Worm (Caenorhabditis elegans) whole organism, young adult: ENCODE data around the gene aat-8.

Experiments used
- B0035.1 ChIP-seq: sonication (generic microtip); optimal IDR thresholded peaks from 2 replicates; lab custom pipeline; 2016; ENCODE audit warnings: missing genetic modification characterization, mild to moderate bottlenecking, missing compliant biosample characterization, missing genotype, missing genetic modification reagents
- C17E4.6 ChIP-seq: fragments of 200-800 bp; sonication (Bioruptor generic); IDR thresholded peaks from 2 replicates; pipeline ENCODE4 v1.3.6; 2022; ENCODE audit warnings: missing genetic modification reagents, missing genetic modification characterization, missing compliant biosample characterization
- F57C9.4 ChIP-seq: sonication (generic microtip); optimal IDR thresholded peaks from 2 replicates; lab custom pipeline; 2017; ENCODE audit warnings: mild to moderate bottlenecking, missing genetic modification characterization, missing compliant biosample characterization
- K11D2.4 ChIP-seq: fragments of 200-800 bp; sonication (Bioruptor generic); IDR thresholded peaks from 2 replicates; pipeline ENCODE4 v1.3.6; 2022; ENCODE audit warnings: missing genetic modification reagents, missing genetic modification characterization, missing compliant biosample characterization
- Y53F4B.3 ChIP-seq: fragments of 200-800 bp; sonication (Bioruptor generic); IDR thresholded peaks from 2 replicates; pipeline ENCODE4 v1.3.6; 2022; ENCODE audit warnings: missing genetic modification reagents, missing genetic modification characterization, missing compliant biosample characterization
- Y79H2A.3 ChIP-seq: fragments of 200-800 bp; sonication (Bioruptor generic); conservative IDR thresholded peaks from 2 replicates; pipeline ENCODE4 v1.3.6; 2022; ENCODE audit warnings: missing genetic modification reagents, missing genetic modification characterization, missing compliant biosample characterization
- Y95B8A.8 ChIP-seq: fragments of 200-800 bp; sonication (Bioruptor generic); IDR thresholded peaks from 2 replicates; pipeline ENCODE4 v1.3.6; 2022; ENCODE audit warnings: missing genetic modification reagents, missing genetic modification characterization, missing compliant biosample characterization
- ama-1 ChIP-seq, 3 experiments: fragments of 150-350 bp in 1 of 3; sonication (generic microtip) in 2 of 3; optimal IDR thresholded peaks; 2 replicates each; lab custom pipeline; 2014 to 2018; ENCODE audit warnings: missing biosample characterization in 2 of 3, missing genetic modification characterization in 2 of 3, missing genetic modification reagents in 2 of 3
- aptf-2 ChIP-seq: fragments of 200-800 bp; sonication (Bioruptor generic); conservative IDR thresholded peaks from 2 replicates; pipeline ENCODE4 v1.3.6; 2022; ENCODE audit warnings: missing genetic modification reagents, missing genetic modification characterization, missing compliant biosample characterization
- attf-3 ChIP-seq: fragments of 200-800 bp; sonication (Bioruptor generic); conservative IDR thresholded peaks from 2 replicates; pipeline ENCODE4 v1.3.6; 2022; ENCODE audit warnings: missing genetic modification reagents, missing genetic modification characterization, missing compliant biosample characterization
- bed-2 ChIP-seq: fragments of 200-800 bp; sonication (Bioruptor generic); IDR thresholded peaks from 2 replicates; pipeline ENCODE4 v1.3.6; 2022; ENCODE audit warnings: missing genetic modification reagents, missing genetic modification characterization, missing compliant biosample characterization
- ceh-40 ChIP-seq: fragments of 200-800 bp; sonication (Bioruptor generic); IDR thresholded peaks from 2 replicates; pipeline ENCODE4 v1.3.6; 2022; ENCODE audit warnings: missing genetic modification characterization, missing compliant biosample characterization
- die-1 ChIP-seq: sonication (generic microtip); optimal IDR thresholded peaks from 2 replicates; lab custom pipeline; 2016; ENCODE audit warnings: missing genotype, mild to moderate bottlenecking, missing genetic modification characterization, missing compliant biosample characterization
- egl-18 ChIP-seq: fragments of 200-800 bp; sonication (Bioruptor generic); IDR thresholded peaks from 2 replicates; pipeline ENCODE4 v1.3.6; 2022; ENCODE audit warnings: missing genetic modification reagents, missing genetic modification characterization, missing compliant biosample characterization
- ets-4 ChIP-seq: fragments of 200-800 bp; sonication (Bioruptor generic); optimal IDR thresholded peaks from 2 replicates; lab custom pipeline; 2018; ENCODE audit warnings: mild to moderate bottlenecking, missing genetic modification characterization, missing compliant biosample characterization
- gei-17 ChIP-seq: fragments of 200-800 bp; sonication (Bioruptor generic); optimal IDR thresholded peaks from 2 replicates; lab custom pipeline; 2018; ENCODE audit warnings: mild to moderate bottlenecking, missing genetic modification characterization, missing compliant biosample characterization
- him-1 ChIP-seq: sonication (generic microtip); optimal IDR thresholded peaks from 2 replicates; lab custom pipeline; 2016; ENCODE audit warnings: missing genotype, missing genetic modification reagents, missing genetic modification characterization, missing compliant biosample characterization
- hlh-12 ChIP-seq: sonication (generic microtip); optimal IDR thresholded peaks from 2 replicates; lab custom pipeline; 2016; ENCODE audit warnings: missing genetic modification characterization, missing compliant biosample characterization
- lag-1 ChIP-seq: fragments of 200-800 bp; sonication (Bioruptor generic); IDR thresholded peaks from 2 replicates; pipeline ENCODE4 v1.3.6; 2022; ENCODE audit warnings: missing genetic modification reagents, missing genetic modification characterization, missing compliant biosample characterization
- let-607 ChIP-seq, 2 experiments: fragments of 200-800 bp in 1 of 2; sonication (Bioruptor generic) in 1 of 2; sonication (generic microtip) in 1 of 2; optimal IDR thresholded peaks; 2 replicates each; lab custom pipeline; 2016 to 2018; ENCODE audit warnings: mild to moderate bottlenecking in 2 of 2, missing compliant biosample characterization in 2 of 2, missing genetic modification characterization in 2 of 2, moderate library complexity in 2 of 2, missing genotype in 1 of 2
- madf-3 ChIP-seq: fragments of 200-800 bp; sonication (Bioruptor generic); IDR thresholded peaks from 2 replicates; pipeline ENCODE4 v1.3.6; 2022; ENCODE audit warnings: missing genetic modification reagents, missing genetic modification characterization, missing compliant biosample characterization
- madf-6 ChIP-seq: fragments of 200-800 bp; sonication (Bioruptor generic); IDR thresholded peaks from 2 replicates; pipeline ENCODE4 v1.3.6; 2022; ENCODE audit warnings: missing genetic modification reagents, missing genetic modification characterization, missing compliant biosample characterization
- madf-8 ChIP-seq: fragments of 200-800 bp; sonication (Bioruptor generic); conservative IDR thresholded peaks from 2 replicates; pipeline ENCODE4 v1.3.6; 2022; ENCODE audit warnings: missing genetic modification reagents, missing genetic modification characterization, missing compliant biosample characterization
- mcd-1 ChIP-seq: fragments of 200-800 bp; sonication (Bioruptor generic); IDR thresholded peaks from 2 replicates; pipeline ENCODE4 v1.3.6; 2022; ENCODE audit warnings: missing genetic modification reagents, missing genetic modification characterization, missing compliant biosample characterization
- nfya-2 ChIP-seq: fragments of 200-800 bp; sonication (Bioruptor generic); IDR thresholded peaks from 2 replicates; pipeline ENCODE4 v1.3.6; 2022; ENCODE audit warnings: missing genetic modification reagents, missing genetic modification characterization, missing compliant biosample characterization
- nhr-27 ChIP-seq: fragments of 200-800 bp; sonication (Bioruptor generic); optimal IDR thresholded peaks from 2 replicates; lab custom pipeline; 2018; ENCODE audit warnings: mild to moderate bottlenecking, missing genetic modification characterization, moderate library complexity, missing compliant biosample characterization
- nhr-80 ChIP-seq: sonication (generic microtip); optimal IDR thresholded peaks from 2 replicates; lab custom pipeline; 2016; ENCODE audit warnings: missing genetic modification characterization, missing compliant biosample characterization
- pha-4 ChIP-seq: fragments of 150-350 bp; sonication (generic microtip); optimal IDR thresholded peaks from 2 replicates; lab custom pipeline; 2014; ENCODE audit warnings: missing biosample characterization, missing genetic modification reagents, missing genetic modification characterization
- sea-2 ChIP-seq: fragments of 200-800 bp; sonication (Bioruptor generic); IDR thresholded peaks from 2 replicates; pipeline ENCODE4 v1.3.6; 2022; ENCODE audit warnings: missing genetic modification characterization, missing compliant biosample characterization
- somi-1 ChIP-seq: fragments of 200-800 bp; sonication (Bioruptor generic); optimal IDR thresholded peaks from 2 replicates; lab custom pipeline; 2018; ENCODE audit warnings: mild to moderate bottlenecking, missing genetic modification characterization, missing compliant biosample characterization
- tbp1 ChIP-seq: fragments of 200-800 bp; sonication (Bioruptor generic); optimal IDR thresholded peaks from 2 replicates; lab custom pipeline; 2018; ENCODE audit warnings: mild to moderate bottlenecking, missing genetic modification characterization, missing compliant biosample characterization
- unc-130 ChIP-seq: sonication (generic microtip); optimal IDR thresholded peaks from 2 replicates; lab custom pipeline; 2016; ENCODE audit warnings: missing genetic modification reagents, missing genetic modification characterization, missing compliant biosample characterization
- xnd-1 ChIP-seq: sonication (generic microtip); optimal IDR thresholded peaks from 2 replicates; lab custom pipeline; 2016; ENCODE audit warnings: missing genotype, missing genetic modification reagents, missing genetic modification characterization, missing compliant biosample characterization
- zfh-2 ChIP-seq: fragments of 200-800 bp; sonication (Bioruptor generic); conservative IDR thresholded peaks from 2 replicates; pipeline ENCODE4 v1.3.6; 2022; ENCODE audit warnings: missing genetic modification reagents, missing genetic modification characterization, missing compliant biosample characterization
- ztf-25 ChIP-seq: fragments of 200-800 bp; sonication (Bioruptor generic); IDR thresholded peaks from 2 replicates; pipeline ENCODE4 v1.3.6; 2022; ENCODE audit warnings: missing genetic modification reagents, missing genetic modification characterization, missing compliant biosample characterization
- ztf-26 ChIP-seq: sonication (generic microtip); optimal IDR thresholded peaks from 2 replicates; lab custom pipeline; 2017; ENCODE audit warnings: missing genetic modification characterization, missing compliant biosample characterization
- ztf-3 ChIP-seq: fragments of 200-800 bp; sonication (Bioruptor generic); optimal IDR thresholded peaks from 2 replicates; lab custom pipeline; 2018; ENCODE audit warnings: mild to moderate bottlenecking, missing genetic modification characterization, missing compliant biosample characterization
- ztf-6 ChIP-seq: fragments of 200-800 bp; sonication (Bioruptor generic); IDR thresholded peaks from 2 replicates; pipeline ENCODE4 v1.3.6; 2022; ENCODE audit warnings: missing genetic modification reagents, missing genetic modification characterization, missing compliant biosample characterization

aat-8 gene

ce11 chrIV:3867252-3867651 lies 2.4 kb upstream of the aat-8 start, which contains the start of gene F37C4.4:
Gene F37C4.4 (plus strand): TSS chrIV:3867309.
- TF ChIP-seq egl-18, result no peak
- TF ChIP-seq gei-17, result no peak
- no peak for TF ChIP-seq madf-3 (GFP tag; lab: Robert Waterston, UW)
- TF ChIP-seq ama-1 (optimal IDR thresholded peaks at IDR 0.05; lab: Kevin White, UChicago), result no peak
- no peak for TF ChIP-seq ama-1 (GFP tag; optimal IDR thresholded peaks at IDR 0.05; lab: Kevin White, UChicago)

- TF ChIP-seq ztf-6 (GFP tag; lab: Robert Waterston, UW), result no peak
- TF ChIP-seq nhr-80 (tag; lab: Kevin White, UChicago), result peak; percentile 34
Measured at ce11 chrIV:3866018-3866417, 1.2 kb upstream of the aat-8 start.

ce11 chrIV:3862948-3863347 lies 1.9 kb downstream of the aat-8 start:
- TF ChIP-seq attf-3 (GFP tag; lab: Robert Waterston, UW) (no peak), madf-8 (GFP tag; lab: Robert Waterston, UW) (no peak), nfya-2 (GFP tag; lab: Robert Waterston, UW) (no peak), Y79H2A.3 (no peak), xnd-1 (tag; lab: Kevin White, UChicago) (no peak), ztf-26 (tag; lab: Kevin White, UChicago) (no peak), unc-130 (GFP tag; lab: Kevin White, UChicago) (no peak), Y53F4B.3 (GFP tag; lab: Robert Waterston, UW) (no peak), bed-2 (GFP tag; lab: Robert Waterston, UW) (no peak), K11D2.4 (no peak), madf-3 (GFP tag; lab: Robert Waterston, UW) (no peak), ama-1 (optimal IDR thresholded peaks at IDR 0.05; lab: Kevin White, UChicago) (no peak), ama-1 (GFP tag; optimal IDR thresholded peaks at IDR 0.05; lab: Kevin White, UChicago) (no peak)

ce11 chrIV:3860419-3860818 lies 4.4 kb downstream of the aat-8 start:
- TF ChIP-seq ztf-26 (tag; lab: Kevin White, UChicago) (no peak), pha-4 (tag; lab: Kevin White, UChicago) (no peak), tbp1 (GFP tag; lab: Kevin White, UChicago) (no peak), let-607 (tag; optimal IDR thresholded peaks at IDR 0.05; lab: Kevin White, UChicago) (no peak)
- TF ChIP-seq, all 124 proteins: peak for 0

- TF ChIP-seq zfh-2 (GFP tag; lab: Robert Waterston, UW), result peak; percentile 61
- no peak for TF ChIP-seq ztf-25 (GFP tag; lab: Robert Waterston, UW)
- TF ChIP-seq nhr-27 (tag; lab: Kevin White, UChicago), result no peak
- TF ChIP-seq somi-1 (GFP tag; lab: Kevin White, UChicago), result no peak
- TF ChIP-seq aptf-2, result no peak
- TF ChIP-seq ztf-3 (GFP tag; lab: Kevin White, UChicago), result no peak
- TF ChIP-seq hlh-12, result no peak
- TF ChIP-seq mcd-1, result 0 out of 2 replicates have a peak, but pooled peaks have one; percentile 5
- no peak for TF ChIP-seq him-1 (tag; lab: Kevin White, UChicago)
- TF ChIP-seq, all 124 proteins: peak for 2
Measured at ce11 chrIV:3859552-3859951, 5.3 kb downstream of the aat-8 start.

- TF ChIP-seq gei-17, result no peak
- TF ChIP-seq die-1 (tag; lab: Kevin White, UChicago), result no peak
- no peak for TF ChIP-seq F57C9.4 (tag; lab: Kevin White, UChicago)
- no peak for TF ChIP-seq bed-2 (GFP tag; lab: Robert Waterston, UW)
- TF ChIP-seq ceh-40 (GFP tag; lab: Robert Waterston, UW), result no peak
- TF ChIP-seq sea-2 (GFP tag; lab: Robert Waterston, UW), result no peak
- no peak for TF ChIP-seq B0035.1 (tag; lab: Kevin White, UChicago)
- TF ChIP-seq aptf-2, result no peak
- TF ChIP-seq ets-4 (GFP tag; lab: Kevin White, UChicago), result no peak
- TF ChIP-seq lag-1 (GFP tag; lab: Robert Waterston, UW), result no peak
- no peak for TF ChIP-seq Y95B8A.8 (GFP tag; lab: Robert Waterston, UW)
- no peak for TF ChIP-seq attf-3 (GFP tag; lab: Robert Waterston, UW)
- TF ChIP-seq madf-6 (GFP tag; lab: Robert Waterston, UW), result no peak
- TF ChIP-seq C17E4.6, result no peak
Measured at ce11 chrIV:3857999-3858552, 6.8 kb downstream of the aat-8 start.
